Fruit fly (Drosophila melanogaster) whole organism, embryonic: ENCODE measurements around the gene CG14082.

ENCODE experiments used
- Adf1 ChIP-seq: fragments of 200-800 bp; sonication (Bioruptor generic); IDR thresholded peaks from 2 replicates; pipeline ENCODE4 v1.3.6; 2022; ENCODE audit warnings: missing biosample characterization, missing genetic modification characterization
- Antp ChIP-seq: fragments of 200-800 bp; sonication (Bioruptor generic); optimal IDR thresholded peaks from 3 replicates; lab custom pipeline; 2016; ENCODE audit warnings: missing biosample characterization, missing genetic modification characterization
- Blimp-1 ChIP-seq: fragments of 200-800 bp; sonication (Bioruptor generic); optimal IDR thresholded peaks from 3 replicates; lab custom pipeline; 2018; ENCODE audit warnings: missing biosample characterization, missing genetic modification characterization, mild to moderate bottlenecking, moderate library complexity, missing genetic modification reagents
- CG12071 ChIP-seq: fragments of 200-800 bp; sonication (Bioruptor generic); optimal IDR thresholded peaks from 3 replicates; lab custom pipeline; 2018; ENCODE audit warnings: missing biosample characterization, mild to moderate bottlenecking, missing genetic modification characterization
- CG12219 ChIP-seq: fragments of 200-800 bp; sonication (Bioruptor generic); optimal IDR thresholded peaks from 3 replicates; lab custom pipeline; 2018; ENCODE audit warnings: missing biosample characterization, mild to moderate bottlenecking, missing genetic modification characterization
- CG12744 ChIP-seq: fragments of 200-800 bp; sonication (Bioruptor generic); optimal IDR thresholded peaks from 2 replicates; lab custom pipeline; 2016; ENCODE audit warnings: missing biosample characterization, missing genetic modification characterization
- CG13287 ChIP-seq: fragments of 200-800 bp; sonication (Bioruptor generic); IDR thresholded peaks from 2 replicates; pipeline ENCODE4 v1.3.6; 2022; ENCODE audit warnings: missing biosample characterization, missing genetic modification characterization; ENCODE audit not compliant: partially characterized antibody
- CG14014 ChIP-seq: fragments of 200-800 bp; sonication (Bioruptor generic); IDR thresholded peaks from 2 replicates; pipeline ENCODE4 v1.3.6; 2022; ENCODE audit warnings: missing biosample characterization, missing genetic modification characterization
- CG14441 ChIP-seq: fragments of 200-800 bp; sonication (Bioruptor generic); IDR thresholded peaks from 2 replicates; pipeline ENCODE4 v1.3.6; 2022; ENCODE audit warnings: missing biosample characterization, missing genetic modification characterization
- CG15601 ChIP-seq: fragments of 200-800 bp; sonication (Bioruptor generic); optimal IDR thresholded peaks from 3 replicates; lab custom pipeline; 2019; ENCODE audit warnings: missing biosample characterization, mild to moderate bottlenecking, missing genetic modification characterization, moderate library complexity
- CG16863 ChIP-seq: fragments of 200-800 bp; sonication (Bioruptor generic); optimal IDR thresholded peaks from 3 replicates; lab custom pipeline; 2016; ENCODE audit warnings: missing biosample characterization, missing genetic modification characterization
- CG18262 ChIP-seq: fragments of 200-800 bp; optimal IDR thresholded peaks from 3 replicates; lab custom pipeline; 2019; ENCODE audit warnings: missing biosample characterization, mild to moderate bottlenecking, missing genetic modification characterization, moderate library complexity
- CG30403 ChIP-seq: fragments of 200-800 bp; sonication (Bioruptor generic); optimal IDR thresholded peaks from 3 replicates; lab custom pipeline; 2016; ENCODE audit warnings: missing biosample characterization, missing genetic modification characterization
- CG3065 ChIP-seq: fragments of 200-800 bp; sonication (Bioruptor generic); optimal IDR thresholded peaks from 2 replicates; lab custom pipeline; 2016; ENCODE audit warnings: missing biosample characterization, missing genetic modification characterization
- CG31388 ChIP-seq: fragments of 200-800 bp; sonication (Bioruptor generic); optimal IDR thresholded peaks from 2 replicates; lab custom pipeline; 2016; ENCODE audit warnings: missing biosample characterization, missing genetic modification characterization
- CG4617 ChIP-seq: fragments of 200-800 bp; sonication (Bioruptor generic); optimal IDR thresholded peaks from 3 replicates; lab custom pipeline; 2016; ENCODE audit warnings: missing biosample characterization, missing genetic modification characterization, borderline replicate concordance
- CG6765 ChIP-seq: fragments of 200-800 bp; sonication (Bioruptor generic); optimal IDR thresholded peaks from 3 replicates; lab custom pipeline; 2017; ENCODE audit warnings: missing biosample characterization, mild to moderate bottlenecking, missing genetic modification characterization
- CG6791 ChIP-seq: fragments of 200-800 bp; sonication (Bioruptor generic); IDR thresholded peaks from 3 replicates; pipeline ENCODE4 v1.3.6; 2022; ENCODE audit warnings: missing biosample characterization, missing genetic modification characterization; ENCODE audit not compliant: partially characterized antibody
- CG7372 ChIP-seq: fragments of 200-800 bp; sonication (Bioruptor generic); IDR thresholded peaks from 2 replicates; pipeline ENCODE4 v1.3.6; 2022; ENCODE audit warnings: missing biosample characterization, missing genetic modification characterization
- CG8290 ChIP-seq, 3 experiments: fragments of 200-800 bp; sonication (Bioruptor generic); optimal IDR thresholded peaks; 2 replicates each; lab custom pipeline; 2016 to 2019; ENCODE audit warnings: missing biosample characterization in 3 of 3, missing genetic modification characterization in 3 of 3, mild to moderate bottlenecking in 2 of 3, moderate library complexity in 1 of 3
- CG8924 ChIP-seq: fragments of 200-800 bp; optimal IDR thresholded peaks from 3 replicates; lab custom pipeline; 2019; ENCODE audit warnings: missing biosample characterization, mild to moderate bottlenecking, missing genetic modification characterization, moderate library complexity
- CG9932 ChIP-seq: fragments of 200-800 bp; sonication (Bioruptor generic); IDR thresholded peaks from 2 replicates; pipeline ENCODE4 v1.3.6; 2022; ENCODE audit warnings: missing biosample characterization, missing genetic modification characterization
- D19B ChIP-seq: fragments of 200-800 bp; sonication (Bioruptor generic); optimal IDR thresholded peaks from 2 replicates; lab custom pipeline; 2017; ENCODE audit warnings: missing biosample characterization, mild to moderate bottlenecking, missing genetic modification characterization
- Fer1 ChIP-seq: fragments of 200-800 bp; sonication (Bioruptor generic); optimal IDR thresholded peaks from 2 replicates; lab custom pipeline; 2017; ENCODE audit warnings: missing biosample characterization, mild to moderate bottlenecking, missing genetic modification characterization
- Fer2 ChIP-seq: fragments of 200-800 bp; sonication (Bioruptor generic); optimal IDR thresholded peaks from 2 replicates; lab custom pipeline; 2018; ENCODE audit warnings: missing biosample characterization, mild to moderate bottlenecking, missing genetic modification characterization, moderate library complexity
- GATAe ChIP-seq: fragments of 200-800 bp; sonication (Bioruptor generic); conservative IDR thresholded peaks from 2 replicates; pipeline ENCODE4 v1.3.6; 2022; ENCODE audit warnings: missing biosample characterization, missing genetic modification characterization
- Lhr ChIP-seq: fragments of 200-800 bp; sonication (Bioruptor generic); optimal IDR thresholded peaks from 3 replicates; lab custom pipeline; 2017; ENCODE audit warnings: mild to moderate bottlenecking, missing biosample characterization, missing genetic modification reagents, missing genetic modification characterization
- MESR4 ChIP-seq: fragments of 200-800 bp; sonication (Bioruptor generic); optimal IDR thresholded peaks from 2 replicates; lab custom pipeline; 2018; ENCODE audit warnings: missing biosample characterization, mild to moderate bottlenecking, missing genetic modification characterization, moderate library complexity
- Meics ChIP-seq: fragments of 200-800 bp; sonication (Bioruptor generic); optimal IDR thresholded peaks from 2 replicates; lab custom pipeline; 2017; ENCODE audit warnings: missing biosample characterization, mild to moderate bottlenecking, missing genetic modification characterization
- Mes4 ChIP-seq: fragments of 200-800 bp; sonication (Bioruptor generic); optimal IDR thresholded peaks from 2 replicates; lab custom pipeline; 2016; ENCODE audit warnings: missing biosample characterization, missing genetic modification characterization
- Oaz ChIP-seq: fragments of 200-800 bp; sonication (Bioruptor generic); IDR thresholded peaks from 2 replicates; pipeline ENCODE4 v1.3.6; 2022; ENCODE audit warnings: missing biosample characterization, missing genetic modification characterization
- caup ChIP-seq: fragments of 200-800 bp; sonication (Bioruptor generic); optimal IDR thresholded peaks from 3 replicates; lab custom pipeline; 2017; ENCODE audit warnings: missing biosample characterization, mild to moderate bottlenecking, missing genetic modification characterization, moderate library complexity; ENCODE audit not compliant: severe bottlenecking
- chif ChIP-seq, 2 experiments: fragments of 200-800 bp; sonication (Bioruptor generic); optimal IDR thresholded peaks; 3 replicates each; lab custom pipeline; 2016; ENCODE audit warnings: missing biosample characterization in 2 of 2, missing genetic modification characterization in 2 of 2
- cwo ChIP-seq: fragments of 200-800 bp; sonication (Bioruptor generic); optimal IDR thresholded peaks from 3 replicates; lab custom pipeline; 2017; ENCODE audit warnings: missing biosample characterization, missing genetic modification characterization, mild to moderate bottlenecking, moderate library complexity, missing genetic modification reagents
- gro ChIP-seq: fragments of 200-800 bp; sonication (Bioruptor generic); optimal IDR thresholded peaks from 2 replicates; lab custom pipeline; 2016; ENCODE audit warnings: missing biosample characterization, missing genetic modification characterization
- gsb ChIP-seq: fragments of 200-800 bp; sonication (Bioruptor generic); IDR thresholded peaks from 2 replicates; pipeline ENCODE4 v1.3.6; 2022; ENCODE audit warnings: missing biosample characterization, missing genetic modification characterization
- insv ChIP-seq, 2 experiments: fragments of 200-800 bp; sonication (Bioruptor generic); optimal IDR thresholded peaks; 3 replicates each; lab custom pipeline; 2016 to 2018; ENCODE audit warnings: missing biosample characterization in 2 of 2, missing genetic modification characterization in 2 of 2
- nmo ChIP-seq: fragments of 200-800 bp; sonication (Bioruptor generic); optimal IDR thresholded peaks from 2 replicates; lab custom pipeline; 2018; ENCODE audit warnings: missing biosample characterization, mild to moderate bottlenecking, missing genetic modification characterization, moderate library complexity
- nom ChIP-seq: fragments of 200-800 bp; sonication (Bioruptor generic); optimal IDR thresholded peaks from 2 replicates; lab custom pipeline; 2017; ENCODE audit warnings: missing biosample characterization, missing genetic modification characterization, mild to moderate bottlenecking, moderate library complexity, missing genetic modification reagents
- p53 ChIP-seq: fragments of 200-800 bp; sonication (Bioruptor generic); optimal IDR thresholded peaks from 2 replicates; lab custom pipeline; 2016; ENCODE audit warnings: missing biosample characterization, missing genetic modification characterization
- row ChIP-seq: fragments of 200-800 bp; sonication (Bioruptor generic); IDR thresholded peaks from 3 replicates; pipeline ENCODE4 v1.3.6; 2022; ENCODE audit warnings: missing biosample characterization, missing genetic modification characterization
- sisA ChIP-seq: fragments of 200-800 bp; sonication (Bioruptor generic); IDR thresholded peaks from 2 replicates; pipeline ENCODE4 v1.3.6; 2022; ENCODE audit warnings: missing biosample characterization, missing genetic modification characterization
- slp2 ChIP-seq: fragments of 200-800 bp; sonication (Bioruptor generic); optimal IDR thresholded peaks from 2 replicates; lab custom pipeline; 2016; ENCODE audit warnings: missing biosample characterization, missing genetic modification characterization
- sqz ChIP-seq: fragments of 200-800 bp; sonication (Bioruptor generic); optimal IDR thresholded peaks from 3 replicates; lab custom pipeline; 2018; ENCODE audit warnings: missing biosample characterization, mild to moderate bottlenecking, missing genetic modification characterization
- toy ChIP-seq: fragments of 200-800 bp; sonication (Bioruptor generic); IDR thresholded peaks from 2 replicates; pipeline ENCODE4 v1.3.6; 2022; ENCODE audit warnings: missing biosample characterization, missing genetic modification characterization
- trh ChIP-seq: fragments of 200-800 bp; sonication (Bioruptor generic); optimal IDR thresholded peaks from 2 replicates; lab custom pipeline; 2016; ENCODE audit warnings: missing biosample characterization, missing genetic modification characterization
- tup ChIP-seq: fragments of 200-800 bp; sonication (Bioruptor generic); optimal IDR thresholded peaks from 2 replicates; lab custom pipeline; 2016; ENCODE audit warnings: missing biosample characterization, mild to moderate bottlenecking, missing genetic modification characterization, moderate library complexity

The CG14082 gene

dm6 chr3L:19062472-19063409 lies 76.0 kb downstream of the CG14082 start, which contains the start of the genes Ugt316A1 and Sfxn2 (continued):
- TF ChIP-seq CG8290 (GFP tag; optimal IDR thresholded peaks at IDR 0.05; lab: Kevin White, UChicago), result peak; percentile 94
- peak; percentile 77 to 88 for TF ChIP-seq CG8290 (tag; optimal IDR thresholded peaks at IDR 0.05; lab: Kevin White, UChicago)
- peak; percentile 42 for TF ChIP-seq CG15601 (tag; lab: Kevin White, UChicago)
- TF ChIP-seq MESR4 (GFP tag; lab: Kevin White, UChicago), result peak; percentile 83
- peak; percentile 2 for TF ChIP-seq Meics (GFP tag; lab: Kevin White, UChicago)
- TF ChIP-seq Fer2 (tag; lab: Kevin White, UChicago), result no peak
- TF ChIP-seq CG3065, result no peak
- TF ChIP-seq CG6765 (GFP tag; lab: Kevin White, UChicago), result peak; percentile 56
- TF ChIP-seq slp2 (GFP tag; lab: Kevin White, UChicago), result peak; percentile 21
- TF ChIP-seq Antp, result peak; percentile 14
- TF ChIP-seq CG6791 (GFP tag; lab: Robert Waterston, UW), result 0 out of 3 replicates have a peak, but pooled peaks have one; percentile 10
- TF ChIP-seq CG14014 (GFP tag; lab: Robert Waterston, UW), result no peak
- peak; percentile 61 for TF ChIP-seq CG30403 (GFP tag; lab: Kevin White, UChicago)
- no peak for TF ChIP-seq Mes4 (GFP tag; lab: Kevin White, UChicago)
- no peak for TF ChIP-seq Oaz (GFP tag; lab: Robert Waterston, UW)
- no peak; the same call in 1 of the 2 replicates for TF ChIP-seq Adf1 (GFP tag; lab: Robert Waterston, UW)
- TF ChIP-seq toy (GFP tag; lab: Robert Waterston, UW), result no peak
- TF ChIP-seq caup, result no peak
- TF ChIP-seq CG12219, result no peak
- peak; percentile 38 for TF ChIP-seq tup (GFP tag; lab: Kevin White, UChicago)
- peak; percentile 39 for TF ChIP-seq CG18262 (tag; lab: Kevin White, UChicago)
- TF ChIP-seq CG4617 (GFP tag; lab: Kevin White, UChicago), result peak; percentile 89
- no peak for TF ChIP-seq gro
- no peak for TF ChIP-seq CG12071
- TF ChIP-seq nom (GFP tag; lab: Kevin White, UChicago), result peak; percentile 72
- peak; percentile 35 for TF ChIP-seq p53 (GFP tag; lab: Kevin White, UChicago)
- peak; percentile 87 for TF ChIP-seq row (GFP tag; lab: Robert Waterston, UW)
- TF ChIP-seq CG9932, result peak; percentile 70
- TF ChIP-seq CG8924 (tag; lab: Kevin White, UChicago), result peak; percentile 40
- peak in 1 of 2 experiments; percentile 50 for TF ChIP-seq chif (GFP tag; optimal IDR thresholded peaks at IDR 0.05; lab: Kevin White, UChicago)
- no peak; the same call in 1 of the 2 replicates for TF ChIP-seq CG13287 (GFP tag; lab: Robert Waterston, UW)
- 0 out of 2 replicates have a peak, but pooled peaks have one; percentile 20 for TF ChIP-seq CG7372 (GFP tag; lab: Robert Waterston, UW)
- TF ChIP-seq trh (GFP tag; lab: Kevin White, UChicago), result no peak
- no peak for TF ChIP-seq GATAe (GFP tag; lab: Robert Waterston, UW)
- no peak for TF ChIP-seq D19B
- no peak for TF ChIP-seq CG16863 (GFP tag; lab: Kevin White, UChicago)
- peak; percentile 38 for TF ChIP-seq CG12744 (GFP tag; lab: Kevin White, UChicago)
- peak; percentile 9 for TF ChIP-seq Fer1 (GFP tag; lab: Kevin White, UChicago)
- TF ChIP-seq nmo (GFP tag; lab: Kevin White, UChicago), result peak; percentile 81
- TF ChIP-seq Lhr, result peak; percentile 97
- TF ChIP-seq cwo, result peak; percentile 17
- TF ChIP-seq sqz (GFP tag; lab: Kevin White, UChicago), result peak; percentile 75
- TF ChIP-seq insv (GFP tag; optimal IDR thresholded peaks at IDR 0.05; lab: Kevin White, UChicago), result peak; percentile 43 to 88
- no peak for TF ChIP-seq CG31388 (GFP tag; lab: Kevin White, UChicago)
- TF ChIP-seq gsb, result no peak
- peak; percentile 38 for TF ChIP-seq sisA (GFP tag; lab: Robert Waterston, UW)
- peak; percentile 55 for TF ChIP-seq CG14441 (GFP tag; lab: Robert Waterston, UW)
- TF ChIP-seq Blimp-1, result peak; percentile 100
